Fruit fly (Drosophila melanogaster) whole organism, larva: ENCODE measurements around the gene CG34308.

ENCODE experiments used
- noc ChIP-seq: fragments of 200-800 bp; sonication (Bioruptor generic); optimal IDR thresholded peaks from 3 replicates; lab custom pipeline; 2019; ENCODE audit warnings: missing biosample characterization, mild to moderate bottlenecking, missing genetic modification characterization, moderate library complexity

Gene CG34308

DNA sequence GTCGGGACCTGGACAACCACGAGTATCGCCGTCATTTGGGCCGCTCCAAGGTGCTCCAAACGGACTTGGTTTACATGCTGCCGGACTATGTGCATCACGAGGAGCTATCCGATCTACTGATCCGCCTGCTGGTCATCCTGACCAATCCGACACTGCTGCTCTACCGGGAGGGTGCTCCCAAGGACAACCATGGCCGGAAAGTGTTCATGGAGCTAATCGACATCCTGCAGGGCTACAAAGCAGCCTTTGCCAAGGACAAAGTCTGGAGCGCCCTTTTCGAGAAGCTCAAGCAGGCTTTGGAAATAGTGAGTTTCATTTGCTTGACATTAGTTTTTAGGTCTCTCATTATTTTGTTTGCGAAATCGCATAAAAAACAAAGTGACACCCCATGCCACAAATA lies at the start of gene CG34308:
Gene CG34308 (plus strand): TSS at position 301 of the 400 bp plus-strand sequence.
- TF ChIP-seq noc (tag; lab: Kevin White, UChicago), result no peak

DNA sequence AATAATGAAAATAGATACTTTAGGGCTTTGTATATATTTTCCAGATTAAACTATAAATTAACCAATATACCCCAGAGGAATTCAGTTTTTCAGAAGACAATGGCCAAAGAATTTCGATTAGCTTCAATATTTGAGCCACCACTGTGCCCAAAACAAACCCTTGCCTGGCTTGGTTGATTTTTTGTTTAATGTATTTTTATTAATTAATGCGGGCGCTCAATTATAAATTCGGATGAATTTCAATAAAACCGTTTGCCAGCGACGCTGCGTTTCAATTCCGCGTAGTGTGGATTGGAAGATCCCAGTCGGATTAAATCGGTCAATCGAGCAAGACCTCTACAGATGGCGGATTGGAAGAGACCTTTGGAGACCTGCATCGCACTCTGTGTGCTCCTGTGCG lies 47.3 kb upstream of the CG34308 start, which contains the start of gene CG11670:
Gene CG11670 (plus strand): TSS at position 301 of the 400 bp plus-strand sequence.
- TF ChIP-seq noc (tag; lab: Kevin White, UChicago), result no peak

DNA sequence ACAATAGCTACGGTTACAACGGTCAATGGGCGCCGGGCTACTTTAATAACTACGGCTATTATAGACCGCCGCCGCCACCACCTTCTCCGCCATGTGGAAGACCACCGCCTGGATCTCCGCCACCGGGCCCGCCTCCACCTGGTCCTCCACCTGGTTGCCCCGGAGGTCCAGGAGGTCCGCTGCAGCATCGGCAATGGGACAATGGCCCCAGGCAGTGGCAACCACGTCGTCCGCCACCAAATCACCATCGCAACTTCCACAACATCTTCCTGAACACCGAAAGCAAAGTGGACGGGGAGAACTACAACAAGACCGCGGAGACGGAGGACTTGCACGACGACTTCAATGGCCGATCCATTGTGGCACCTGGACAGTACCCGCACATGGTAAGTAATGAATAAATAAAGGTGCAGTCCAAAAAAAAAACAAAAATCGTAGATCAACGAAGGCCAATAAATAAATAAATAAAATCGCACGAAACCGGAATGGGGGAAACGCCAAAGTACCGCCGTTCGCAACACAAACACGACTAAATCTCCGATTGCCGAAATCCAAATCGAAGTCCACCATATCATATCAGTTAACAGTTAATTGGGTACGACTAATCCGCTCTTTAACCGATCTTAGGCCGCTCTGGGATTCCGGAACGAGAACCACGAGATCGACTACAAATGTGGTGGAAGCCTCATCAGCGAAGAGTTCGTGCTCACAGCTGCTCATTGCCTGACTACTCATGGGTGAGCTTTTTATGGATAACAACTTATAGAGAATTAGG lies 46.6 kb upstream of the CG34308 start, which contains the start of gene snk:
Gene snk (minus strand): TSS at position 513 of the 775 bp plus-strand sequence.
- no peak for TF ChIP-seq noc (tag; lab: Kevin White, UChicago)

DNA sequence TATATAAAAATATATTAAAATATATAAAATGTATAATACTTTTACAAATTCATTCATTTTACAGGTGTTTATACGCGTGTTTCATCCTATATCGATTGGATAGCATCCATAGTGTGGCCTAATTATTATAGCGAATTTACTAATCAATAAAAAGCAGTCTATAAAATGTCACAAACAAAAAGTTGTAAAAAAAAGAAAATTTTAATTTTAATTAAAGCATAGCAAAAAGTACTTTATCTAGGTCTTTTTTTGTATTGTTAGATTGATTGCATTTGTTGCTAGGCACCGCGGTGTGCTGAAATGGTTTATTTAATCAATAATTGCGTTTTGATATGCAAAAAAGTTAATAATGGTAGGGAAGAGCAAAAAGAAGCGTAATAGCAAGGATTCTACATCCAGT lies 45.2 kb upstream of the CG34308 start, which contains the start of gene CG45122:
Gene CG45122 (plus strand): TSS at position 301 of the 400 bp plus-strand sequence.
- no peak for TF ChIP-seq noc (tag; lab: Kevin White, UChicago)

dm6 chr3R:13044459-13044858 lies 44.6 kb upstream of the CG34308 start, which contains the start of gene Hsc70-2:
Gene Hsc70-2, plus strand, starts transcription at chr3R:13044759.
- TF ChIP-seq noc (tag; lab: Kevin White, UChicago), result no peak

- TF ChIP-seq noc (tag; lab: Kevin White, UChicago), result no peak
These were observed 41.6 kb upstream of the CG34308 start, which contains the start of gene CG31157 for dm6 chr3R:13047431-13047830. Gene CG31157, plus strand, starts transcription at chr3R:13047731.

DNA sequence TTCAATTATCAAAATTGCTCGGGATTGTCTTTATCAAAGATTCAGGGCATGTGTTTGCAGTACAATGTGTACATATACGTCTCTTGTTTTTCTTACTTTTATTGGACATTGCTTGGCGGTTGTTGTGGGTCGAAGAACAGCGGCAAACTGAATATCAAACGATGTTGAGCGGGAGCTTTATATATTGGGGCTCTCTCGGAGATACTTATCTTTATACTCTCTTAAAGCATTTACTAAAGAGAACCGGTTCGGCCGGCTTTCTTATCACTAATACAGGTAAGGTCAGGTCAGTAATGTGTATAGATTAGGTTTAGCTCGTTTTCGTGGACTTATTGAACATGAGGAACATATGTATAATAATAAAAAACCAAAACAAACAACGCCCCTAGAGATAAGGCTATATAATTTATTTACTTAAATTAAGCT lies 37.7 kb upstream of the CG34308 start, which contains the start of gene CG7966:
Gene CG7966 (minus strand): TSS at position 156 of the 426 bp plus-strand sequence.
- TF ChIP-seq noc (tag; lab: Kevin White, UChicago), result peak; percentile 59

dm6 chr3R:13051942-13052693 lies 36.9 kb upstream of the CG34308 start, which contains the start of gene pic:
Gene pic, plus strand, starts transcription at chr3R:13052245.
- no peak for TF ChIP-seq noc (tag; lab: Kevin White, UChicago)

DNA sequence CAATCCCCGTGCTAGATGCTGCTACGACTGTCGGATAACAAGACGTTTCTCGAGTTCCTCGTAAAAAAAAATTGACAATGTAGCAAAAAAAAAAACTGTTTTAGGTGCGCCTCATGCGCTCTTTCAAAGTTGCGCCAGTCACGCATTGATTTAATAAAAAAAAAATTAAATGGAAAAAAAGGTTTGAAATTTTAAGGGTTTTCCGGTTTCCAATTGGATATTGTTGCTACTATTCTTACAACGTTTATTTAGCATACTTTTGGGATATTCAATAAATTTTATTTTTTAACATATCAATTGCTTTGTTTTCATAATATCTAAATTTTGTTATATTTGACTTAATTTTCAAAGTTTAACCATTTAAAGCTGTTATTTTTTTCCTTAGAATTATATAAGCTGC lies 32.5 kb upstream of the CG34308 start:
- no peak for TF ChIP-seq noc (tag; lab: Kevin White, UChicago)

dm6 chr3R:13057121-13057805 lies 31.8 kb upstream of the CG34308 start, which contains the start of gene sim:
Gene sim, plus strand, starts transcription at chr3R:13057755.
- no peak for TF ChIP-seq noc (tag; lab: Kevin White, UChicago)

dm6 chr3R:13063746-13064592 lies 25.1 kb upstream of the CG34308 start:
- TF ChIP-seq noc (tag; lab: Kevin White, UChicago), result no peak

DNA sequence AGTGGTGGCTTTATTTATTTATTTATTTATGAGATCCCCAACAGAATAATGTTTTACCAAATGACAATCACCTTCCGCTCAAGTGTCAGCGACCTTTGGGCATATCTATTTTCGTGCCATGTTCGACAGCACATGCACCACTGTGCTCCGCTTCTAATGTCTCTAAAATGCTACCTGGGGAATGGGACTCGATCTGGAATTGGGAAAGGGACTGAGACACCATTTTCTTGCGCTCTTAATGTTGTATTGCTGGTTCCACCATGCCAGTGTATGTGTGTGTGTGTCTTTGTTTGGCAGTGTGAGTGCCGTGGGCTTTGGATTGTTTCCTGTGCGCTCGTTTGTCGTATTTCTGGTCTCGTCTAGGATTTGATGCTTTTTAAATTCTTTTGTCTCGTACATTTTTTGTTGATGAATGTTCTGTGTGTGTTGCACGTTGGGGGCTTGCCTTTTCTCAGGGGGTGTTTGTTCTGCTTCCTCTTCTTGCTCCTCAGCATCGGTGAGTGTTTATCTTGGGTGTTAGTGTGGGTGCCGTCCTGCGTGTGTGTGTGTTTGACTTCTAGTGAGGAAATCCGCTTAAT lies 23.8 kb upstream of the CG34308 start:
- TF ChIP-seq noc (tag; lab: Kevin White, UChicago), result no peak

DNA sequence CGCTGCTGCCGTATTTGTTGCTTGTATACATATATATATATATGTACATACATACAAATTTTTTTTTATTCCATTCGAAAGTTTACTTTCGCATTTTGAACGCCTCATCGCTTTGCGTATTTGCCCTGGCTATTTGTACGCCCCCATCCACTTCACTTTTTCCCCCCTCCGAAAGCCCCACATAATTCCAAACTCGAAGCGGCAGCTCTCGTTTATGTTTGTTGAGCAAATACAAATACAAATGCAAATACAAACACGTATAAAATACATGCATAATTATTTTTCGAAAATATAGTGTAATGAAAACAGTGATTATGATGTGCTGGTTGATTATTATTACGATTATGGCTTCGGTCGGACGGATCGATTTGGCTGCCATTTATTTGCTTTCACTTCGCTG lies 21.0 kb upstream of the CG34308 start:
- TF ChIP-seq noc (tag; lab: Kevin White, UChicago), result peak; percentile 69

DNA sequence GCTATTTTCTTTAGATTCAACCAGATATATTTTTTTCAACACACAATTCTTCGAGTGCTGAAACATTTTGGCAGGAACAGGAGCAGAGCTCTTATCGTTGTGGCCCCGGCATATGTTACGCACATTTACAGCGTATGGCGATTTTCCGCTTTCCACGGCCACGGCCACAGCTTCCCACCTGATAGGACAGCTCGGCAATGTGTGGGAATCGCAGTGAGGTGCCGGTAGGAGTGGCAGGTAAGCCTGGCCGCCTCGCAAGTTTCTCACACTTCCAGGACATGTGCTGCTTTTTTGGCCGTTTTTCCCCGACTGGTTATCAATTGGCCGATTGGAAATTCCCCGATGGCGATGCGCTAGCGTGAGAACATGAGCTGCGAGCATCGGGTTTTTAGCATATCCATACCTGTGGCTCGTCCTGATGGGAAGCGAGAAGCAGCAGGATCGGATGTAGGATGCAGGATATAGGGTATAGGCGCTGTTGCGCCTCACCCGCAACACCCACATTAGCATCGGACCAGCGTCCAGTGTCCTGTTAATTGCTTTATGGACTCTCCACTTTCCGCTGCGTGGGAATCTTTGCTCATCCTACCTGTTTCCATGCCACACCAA lies 18.9 kb upstream of the CG34308 start:
- no peak for TF ChIP-seq noc (tag; lab: Kevin White, UChicago)
